Fruit fly (Drosophila melanogaster) whole organism, embryonic: Measurements from ENCODE around the gene CG9117.
A peak's percentile ranks its signal among the peaks of the same experiment; 100 is the strongest.

Experiments
- CG10321 ChIP-seq: fragments of 200-800 bp; sonication (Bioruptor generic); IDR thresholded peaks from 2 replicates; pipeline ENCODE4 v1.3.6; 2022; ENCODE audit warnings: missing biosample characterization, missing genetic modification characterization
- CG10654 ChIP-seq: fragments of 200-800 bp; sonication (Bioruptor generic); optimal IDR thresholded peaks from 2 replicates; lab custom pipeline; 2016; ENCODE audit warnings: missing biosample characterization, missing genetic modification characterization
- CG11247 ChIP-seq: fragments of 200-800 bp; sonication (Bioruptor generic); IDR thresholded peaks from 2 replicates; pipeline ENCODE4 v1.3.6; 2022; ENCODE audit warnings: missing biosample characterization, missing genetic modification characterization
- CG11456 ChIP-seq: fragments of 200-800 bp; sonication (Bioruptor generic); IDR thresholded peaks from 3 replicates; pipeline ENCODE4 v1.3.6; 2022; ENCODE audit warnings: missing biosample characterization, missing genetic modification characterization
- CG11695 ChIP-seq: fragments of 200-800 bp; sonication (Bioruptor generic); IDR thresholded peaks from 3 replicates; pipeline ENCODE4 v1.3.6; 2022; ENCODE audit warnings: missing biosample characterization, missing genetic modification characterization
- CG12071 ChIP-seq: fragments of 200-800 bp; sonication (Bioruptor generic); optimal IDR thresholded peaks from 3 replicates; lab custom pipeline; 2018; ENCODE audit warnings: missing biosample characterization, mild to moderate bottlenecking, missing genetic modification characterization
- CG12391 ChIP-seq: fragments of 200-800 bp; sonication (Bioruptor generic); optimal IDR thresholded peaks from 3 replicates; lab custom pipeline; 2018; ENCODE audit warnings: missing biosample characterization, mild to moderate bottlenecking, missing genetic modification characterization, moderate library complexity
- CG17568 ChIP-seq: fragments of 200-800 bp; sonication (Bioruptor generic); optimal IDR thresholded peaks from 2 replicates; lab custom pipeline; 2018; ENCODE audit warnings: missing biosample characterization, mild to moderate bottlenecking, missing genetic modification characterization, moderate library complexity
- CG18619 ChIP-seq: fragments of 200-800 bp; sonication (Bioruptor generic); optimal IDR thresholded peaks from 3 replicates; lab custom pipeline; 2017; ENCODE audit warnings: missing biosample characterization, mild to moderate bottlenecking, missing genetic modification characterization
- CG32532 ChIP-seq: fragments of 200-800 bp; sonication (Bioruptor generic); IDR thresholded peaks from 2 replicates; pipeline ENCODE4 v1.3.6; 2022; ENCODE audit warnings: missing biosample characterization, missing genetic modification characterization
- CG32767 ChIP-seq: fragments of 200-800 bp; sonication (Bioruptor generic); IDR thresholded peaks from 2 replicates; pipeline ENCODE4 v1.3.6; 2022; ENCODE audit warnings: missing biosample characterization, missing genetic modification characterization
- CG3838 ChIP-seq: fragments of 200-800 bp; sonication (Bioruptor generic); optimal IDR thresholded peaks from 3 replicates; lab custom pipeline; 2016; ENCODE audit warnings: missing biosample characterization, missing genetic modification characterization
- CG4328 ChIP-seq: fragments of 200-800 bp; sonication (Bioruptor generic); optimal IDR thresholded peaks from 3 replicates; lab custom pipeline; 2017; ENCODE audit warnings: missing biosample characterization, missing genetic modification reagents, missing genetic modification characterization
- CG4360 ChIP-seq: fragments of 200-800 bp; sonication (Bioruptor generic); IDR thresholded peaks from 2 replicates; pipeline ENCODE4 v1.3.6; 2022; ENCODE audit warnings: missing biosample characterization, missing genetic modification characterization
- CG4707 ChIP-seq: fragments of 200-800 bp; sonication (Bioruptor generic); optimal IDR thresholded peaks from 2 replicates; lab custom pipeline; 2018; ENCODE audit warnings: missing biosample characterization, mild to moderate bottlenecking, missing genetic modification characterization, moderate library complexity
- CG5180 ChIP-seq: fragments of 200-800 bp; sonication (Bioruptor generic); optimal IDR thresholded peaks from 3 replicates; lab custom pipeline; 2017; ENCODE audit warnings: missing biosample characterization, missing genetic modification characterization, mild to moderate bottlenecking, moderate library complexity, missing genetic modification reagents
- CG6765 ChIP-seq: fragments of 200-800 bp; sonication (Bioruptor generic); optimal IDR thresholded peaks from 3 replicates; lab custom pipeline; 2017; ENCODE audit warnings: missing biosample characterization, mild to moderate bottlenecking, missing genetic modification characterization
- CG9609 ChIP-seq: fragments of 200-800 bp; sonication (Bioruptor generic); optimal IDR thresholded peaks from 3 replicates; lab custom pipeline; 2016; ENCODE audit warnings: missing biosample characterization, missing genetic modification characterization
- Dref ChIP-seq: fragments of 200-800 bp; sonication (Bioruptor generic); IDR thresholded peaks from 2 replicates; pipeline ENCODE4 v1.3.6; 2022; ENCODE audit warnings: missing biosample characterization, missing genetic modification characterization
- NFAT ChIP-seq: fragments of 200-800 bp; sonication (Bioruptor generic); IDR thresholded peaks from 2 replicates; pipeline ENCODE4 v1.3.6; 2022; ENCODE audit warnings: missing biosample characterization, missing genetic modification characterization
- Stat92E ChIP-seq, 3 experiments: fragments of >200 bp in 2 of 3; fragments of 200-800 bp in 1 of 3; sonication (Bioruptor generic) in 1 of 3; optimal IDR thresholded peaks; 2 replicates each; lab custom pipeline; 2017 to 2019; ENCODE audit warnings: missing biosample characterization in 3 of 3, missing genetic modification characterization in 3 of 3, mild to moderate bottlenecking in 1 of 3, moderate library complexity in 1 of 3
- Xbp1 ChIP-seq: fragments of 200-800 bp; sonication (Bioruptor generic); optimal IDR thresholded peaks from 3 replicates; lab custom pipeline; 2016; ENCODE audit warnings: missing biosample characterization, mild to moderate bottlenecking, missing genetic modification characterization
- abd-A ChIP-seq: fragments of 200-800 bp; sonication (Bioruptor generic); optimal IDR thresholded peaks from 3 replicates; lab custom pipeline; 2019; ENCODE audit warnings: missing biosample characterization, mild to moderate bottlenecking, missing genetic modification characterization, moderate library complexity
- ato ChIP-seq: fragments of 200-800 bp; sonication (Bioruptor generic); IDR thresholded peaks from 2 replicates; pipeline ENCODE4 v1.3.6; 2022; ENCODE audit warnings: missing biosample characterization, missing genetic modification characterization; ENCODE audit not compliant: partially characterized antibody
- cad ChIP-seq: fragments of >200 bp; optimal IDR thresholded peaks from 2 replicates; lab custom pipeline; 2017; ENCODE audit warnings: missing biosample characterization, missing genetic modification characterization
- cato ChIP-seq: fragments of 200-800 bp; sonication (Bioruptor generic); optimal IDR thresholded peaks from 2 replicates; lab custom pipeline; 2016; ENCODE audit warnings: missing biosample characterization, missing genetic modification characterization, borderline replicate concordance
- crc ChIP-seq: fragments of 200-800 bp; sonication (Bioruptor generic); optimal IDR thresholded peaks from 2 replicates; lab custom pipeline; 2016; ENCODE audit warnings: missing biosample characterization, missing genetic modification characterization
- cwo ChIP-seq: fragments of 200-800 bp; sonication (Bioruptor generic); optimal IDR thresholded peaks from 3 replicates; lab custom pipeline; 2017; ENCODE audit warnings: missing biosample characterization, missing genetic modification characterization, mild to moderate bottlenecking, moderate library complexity, missing genetic modification reagents
- dimm ChIP-seq: fragments of 200-800 bp; sonication (Bioruptor generic); IDR thresholded peaks from 2 replicates; pipeline ENCODE4 v1.3.6; 2022; ENCODE audit warnings: missing biosample characterization, missing genetic modification characterization
- disco-r ChIP-seq: fragments of 200-800 bp; sonication (Bioruptor generic); optimal IDR thresholded peaks from 2 replicates; lab custom pipeline; 2016; ENCODE audit warnings: missing biosample characterization, missing genetic modification characterization
- ewg ChIP-seq: fragments of 200-800 bp; sonication (Bioruptor generic); optimal IDR thresholded peaks from 3 replicates; lab custom pipeline; 2017; ENCODE audit warnings: mild to moderate bottlenecking, missing biosample characterization, missing genetic modification reagents, missing genetic modification characterization
- gcm ChIP-seq: fragments of 200-800 bp; sonication (Bioruptor generic); optimal IDR thresholded peaks from 2 replicates; lab custom pipeline; 2019; ENCODE audit warnings: missing biosample characterization, mild to moderate bottlenecking, missing genetic modification characterization, moderate library complexity
- ham ChIP-seq: fragments of 200-800 bp; sonication (Bioruptor generic); IDR thresholded peaks from 2 replicates; pipeline ENCODE4 v1.3.6; 2022; ENCODE audit warnings: missing biosample characterization, missing genetic modification characterization
- hbn ChIP-seq: fragments of 200-800 bp; sonication (Bioruptor generic); IDR thresholded peaks from 2 replicates; pipeline ENCODE4 v1.3.6; 2022; ENCODE audit warnings: missing biosample characterization, missing genetic modification characterization; ENCODE audit not compliant: partially characterized antibody
- jumu ChIP-seq: fragments of 200-800 bp; sonication (Bioruptor generic); optimal IDR thresholded peaks from 3 replicates; lab custom pipeline; 2016; ENCODE audit warnings: missing biosample characterization, missing genetic modification characterization
- lab ChIP-seq: fragments of 200-800 bp; sonication (Bioruptor generic); optimal IDR thresholded peaks from 3 replicates; lab custom pipeline; 2017; ENCODE audit warnings: missing biosample characterization, missing genetic modification characterization, mild to moderate bottlenecking, moderate library complexity, missing genetic modification reagents
- lbe ChIP-seq: fragments of 200-800 bp; sonication (Bioruptor generic); optimal IDR thresholded peaks from 2 replicates; lab custom pipeline; 2016; ENCODE audit warnings: missing biosample characterization, mild to moderate bottlenecking, missing genetic modification characterization
- mirr ChIP-seq: fragments of 200-800 bp; sonication (Bioruptor generic); optimal IDR thresholded peaks from 3 replicates; lab custom pipeline; 2018; ENCODE audit warnings: missing biosample characterization, mild to moderate bottlenecking, missing genetic modification characterization
- mld ChIP-seq: fragments of 200-800 bp; sonication (Bioruptor generic); IDR thresholded peaks from 3 replicates; pipeline ENCODE4 v1.3.6; 2022; ENCODE audit warnings: missing biosample characterization, missing genetic modification characterization; ENCODE audit not compliant: partially characterized antibody
- nau ChIP-seq: fragments of 200-800 bp; sonication (Bioruptor generic); optimal IDR thresholded peaks from 3 replicates; lab custom pipeline; 2017; ENCODE audit warnings: missing biosample characterization, mild to moderate bottlenecking, missing genetic modification characterization, missing genetic modification reagents
- ranshi ChIP-seq: fragments of 200-800 bp; sonication (Bioruptor generic); IDR thresholded peaks from 2 replicates; pipeline ENCODE4 v1.3.6; 2022; ENCODE audit warnings: missing biosample characterization, missing genetic modification characterization
- shn ChIP-seq: fragments of 200-800 bp; sonication (Bioruptor generic); optimal IDR thresholded peaks from 3 replicates; lab custom pipeline; 2016; ENCODE audit warnings: missing biosample characterization, missing genetic modification characterization
- sima ChIP-seq: fragments of 200-800 bp; sonication (Bioruptor generic); optimal IDR thresholded peaks from 2 replicates; lab custom pipeline; 2016; ENCODE audit warnings: missing biosample characterization, missing genetic modification characterization
- slp2 ChIP-seq: fragments of 200-800 bp; sonication (Bioruptor generic); optimal IDR thresholded peaks from 2 replicates; lab custom pipeline; 2016; ENCODE audit warnings: missing biosample characterization, missing genetic modification characterization
- tap ChIP-seq: fragments of 200-800 bp; optimal IDR thresholded peaks from 3 replicates; lab custom pipeline; 2019; ENCODE audit warnings: missing biosample characterization, mild to moderate bottlenecking, missing genetic modification characterization, moderate library complexity
- wek ChIP-seq: fragments of 200-800 bp; sonication (Bioruptor generic); optimal IDR thresholded peaks from 3 replicates; lab custom pipeline; 2018; ENCODE audit warnings: missing biosample characterization, mild to moderate bottlenecking, missing genetic modification characterization, moderate library complexity
- zen ChIP-seq: fragments of 200-800 bp; sonication (Bioruptor generic); optimal IDR thresholded peaks from 3 replicates; lab custom pipeline; 2018; ENCODE audit warnings: missing biosample characterization, mild to moderate bottlenecking, missing genetic modification characterization, moderate library complexity
- zen2 ChIP-seq: fragments of 200-800 bp; sonication (Bioruptor generic); IDR thresholded peaks from 3 replicates; pipeline ENCODE4 v1.3.6; 2022; ENCODE audit warnings: missing biosample characterization, missing genetic modification characterization; ENCODE audit not compliant: partially characterized antibody

Gene CG9117

dm6 chr2L:6082936-6083627 lies 45.4 kb upstream of the CG9117 start (continued):
- 0 out of 2 replicates have a peak, but pooled peaks have one; percentile 22 for TF ChIP-seq CG32767 (GFP tag; lab: Robert Waterston, UW)
- TF ChIP-seq ewg (GFP tag; lab: Kevin White, UChicago), result no peak
- TF ChIP-seq CG10654 (GFP tag; lab: Kevin White, UChicago), result no peak
- no peak for TF ChIP-seq CG11456 (GFP tag; lab: Robert Waterston, UW)
- TF ChIP-seq CG3838 (GFP tag; lab: Kevin White, UChicago), result no peak
- TF ChIP-seq ranshi (GFP tag; lab: Robert Waterston, UW), result no peak
- peak; percentile 55 for TF ChIP-seq CG12071 (GFP tag; lab: Kevin White, UChicago)
- TF ChIP-seq NFAT (GFP tag; lab: Robert Waterston, UW), result peak; percentile 14; the same call in 1 of the 2 replicates
- TF ChIP-seq zen (tag; lab: Kevin White, UChicago), result no peak
- TF ChIP-seq hbn (GFP tag; lab: Robert Waterston, UW), result no peak
- no peak for TF ChIP-seq jumu
- no peak for TF ChIP-seq disco-r
- TF ChIP-seq cwo (GFP tag; lab: Kevin White, UChicago), result peak; percentile 89
- TF ChIP-seq Xbp1 (GFP tag; lab: Kevin White, UChicago), result no peak
- no peak for TF ChIP-seq sima (GFP tag; lab: Kevin White, UChicago)
- TF ChIP-seq CG11247 (GFP tag; lab: Robert Waterston, UW), result no peak
- no peak for TF ChIP-seq CG11695 (GFP tag; lab: Robert Waterston, UW)
- no peak for TF ChIP-seq CG4360 (GFP tag; lab: Robert Waterston, UW)
- TF ChIP-seq CG12391 (tag; lab: Kevin White, UChicago), result no peak
- TF ChIP-seq mirr (GFP tag; lab: Kevin White, UChicago), result peak; percentile 98
- no peak for TF ChIP-seq tap
- no peak for TF ChIP-seq CG5180 (GFP tag; lab: Kevin White, UChicago)
- no peak for TF ChIP-seq mld
- TF ChIP-seq CG32532 (GFP tag; lab: Robert Waterston, UW), result no peak; the same call in 1 of the 2 replicates
- no peak for TF ChIP-seq Stat92E (GFP tag; optimal IDR thresholded peaks at IDR 0.05; lab: Kevin White, UChicago)
- peak; percentile 66 for TF ChIP-seq abd-A (tag; lab: Kevin White, UChicago)
- peak; percentile 24 for TF ChIP-seq lbe (GFP tag; lab: Kevin White, UChicago)
- TF ChIP-seq gcm (GFP tag; lab: Kevin White, UChicago), result no peak
- TF ChIP-seq dimm, result no peak
- no peak for TF ChIP-seq cad (GFP tag; lab: Kevin White, UChicago)
- TF ChIP-seq CG18619 (GFP tag; lab: Kevin White, UChicago), result peak; percentile 26
- TF ChIP-seq Dref (GFP tag; lab: Robert Waterston, UW), result no peak
- no peak for TF ChIP-seq cato (GFP tag; lab: Kevin White, UChicago)
- TF ChIP-seq nau, result no peak
- no peak for TF ChIP-seq shn (GFP tag; lab: Kevin White, UChicago)
- TF ChIP-seq zen2 (GFP tag; lab: Robert Waterston, UW), result no peak
- peak; percentile 50 for TF ChIP-seq wek (GFP tag; lab: Kevin White, UChicago)
- TF ChIP-seq slp2, result no peak
- no peak for TF ChIP-seq ham
- peak; percentile 56 for TF ChIP-seq lab
- TF ChIP-seq CG9609, result no peak
- TF ChIP-seq ato (GFP tag; lab: Robert Waterston, UW), result no peak
- TF ChIP-seq crc (GFP tag; lab: Kevin White, UChicago), result no peak
- no peak for TF ChIP-seq CG4707
- TF ChIP-seq CG4328, result peak; percentile 52
- peak; percentile 54 for TF ChIP-seq CG17568 (GFP tag; lab: Kevin White, UChicago)
- TF ChIP-seq CG6765 (GFP tag; lab: Kevin White, UChicago), result peak; percentile 5
- no peak for TF ChIP-seq CG10321 (GFP tag; lab: Robert Waterston, UW)
